Worm (Caenorhabditis elegans) whole organism, L3 larva: ENCODE results near the gene C25E10.4.

Source experiments
- ama-1 ChIP-seq: fragments of 150-350 bp; optimal IDR thresholded peaks from 2 replicates; lab custom pipeline; 2018
- egl-27 ChIP-seq: sonication (generic microtip); optimal IDR thresholded peaks from 4 replicates; lab custom pipeline; 2017; ENCODE audit warnings: missing biosample characterization, missing genetic modification reagents, missing genetic modification characterization
- elt-2 ChIP-seq: sonication (generic microtip); optimal IDR thresholded peaks from 2 replicates; lab custom pipeline; 2016; ENCODE audit warnings: missing genetic modification reagents, mild to moderate bottlenecking, missing genetic modification characterization, missing compliant biosample characterization
- nhr-23 ChIP-seq: fragments of 150-350 bp; optimal IDR thresholded peaks from 2 replicates; lab custom pipeline; 2014; ENCODE audit warnings: missing biosample characterization, missing genetic modification reagents, missing genetic modification characterization
- nhr-76 ChIP-seq: fragments of 150-350 bp; sonication (generic microtip); optimal IDR thresholded peaks from 5 replicates; lab custom pipeline; 2014; ENCODE audit warnings: missing biosample characterization, missing genetic modification characterization
- snpc-4 ChIP-seq: fragments of 150-350 bp; optimal IDR thresholded peaks from 2 replicates; lab custom pipeline; 2014; ENCODE audit warnings: missing biosample characterization, missing genetic modification characterization
- unc-62 ChIP-seq: fragments of 150-350 bp; sonication (generic microtip); optimal IDR thresholded peaks from 4 replicates; lab custom pipeline; 2014; ENCODE audit warnings: missing biosample characterization, missing genetic modification reagents, missing genetic modification characterization
- zag-1 ChIP-seq: fragments of 150-350 bp; optimal IDR thresholded peaks from 2 replicates; lab custom pipeline; 2014; ENCODE audit warnings: missing biosample characterization, missing genetic modification characterization

- TF ChIP-seq elt-2 (tag; lab: Kevin White, UChicago) (no peak), unc-62 (no peak), snpc-4 (tag; lab: Kevin White, UChicago) (no peak), egl-27 (tag; lab: Kevin White, UChicago) (no peak), nhr-76 (no peak), nhr-23 (tag; lab: Kevin White, UChicago) (no peak), zag-1 (tag; lab: Kevin White, UChicago) (no peak), ama-1 (lab: Kevin White, UChicago) (no peak)
These were observed 28.1 kb upstream of the C25E10.4 start, which contains the start of gene srx-3 for ce11 chrV:9005243-9005642.
